Fruit fly (Drosophila melanogaster): ENCODE measurements around the gene CG43208.

DNA sequence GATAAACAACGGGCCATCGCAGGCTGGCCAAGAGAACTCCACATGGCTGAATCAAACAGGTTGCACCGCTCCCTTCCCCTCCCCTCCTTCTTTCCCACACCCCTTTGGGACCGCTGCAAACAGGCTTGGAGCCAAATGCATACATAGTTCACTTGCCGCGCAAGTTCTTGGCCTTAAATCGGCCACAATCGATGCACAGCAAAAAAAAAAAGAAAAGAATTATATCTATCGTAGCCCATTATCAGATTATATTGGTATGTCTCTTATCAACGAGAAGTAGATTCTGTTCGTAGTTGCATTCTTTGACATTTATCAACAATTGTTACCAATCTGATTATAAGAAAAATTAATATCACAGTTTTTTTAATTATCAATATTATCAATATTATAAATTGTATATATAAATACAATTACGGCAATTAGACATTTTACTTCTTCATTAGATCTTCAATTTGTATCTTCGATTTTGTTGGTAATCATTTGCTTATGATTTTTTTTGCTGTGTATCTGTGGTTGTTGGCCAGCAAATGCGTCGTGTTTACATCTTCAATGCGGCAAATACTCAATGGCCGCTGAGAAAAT is 2.2 kb downstream of the CG43208 start:
- TF ChIP-seq CG8478 (optimal IDR thresholded peaks at IDR 0.05) (no peak), CTCF (optimal IDR thresholded peaks at IDR 0.05) (no peak)

Measured in S2 (cell line).